Fruit fly (Drosophila melanogaster): ENCODE measurements around the gene LKRSDH.

The LKRSDH gene

DNA sequence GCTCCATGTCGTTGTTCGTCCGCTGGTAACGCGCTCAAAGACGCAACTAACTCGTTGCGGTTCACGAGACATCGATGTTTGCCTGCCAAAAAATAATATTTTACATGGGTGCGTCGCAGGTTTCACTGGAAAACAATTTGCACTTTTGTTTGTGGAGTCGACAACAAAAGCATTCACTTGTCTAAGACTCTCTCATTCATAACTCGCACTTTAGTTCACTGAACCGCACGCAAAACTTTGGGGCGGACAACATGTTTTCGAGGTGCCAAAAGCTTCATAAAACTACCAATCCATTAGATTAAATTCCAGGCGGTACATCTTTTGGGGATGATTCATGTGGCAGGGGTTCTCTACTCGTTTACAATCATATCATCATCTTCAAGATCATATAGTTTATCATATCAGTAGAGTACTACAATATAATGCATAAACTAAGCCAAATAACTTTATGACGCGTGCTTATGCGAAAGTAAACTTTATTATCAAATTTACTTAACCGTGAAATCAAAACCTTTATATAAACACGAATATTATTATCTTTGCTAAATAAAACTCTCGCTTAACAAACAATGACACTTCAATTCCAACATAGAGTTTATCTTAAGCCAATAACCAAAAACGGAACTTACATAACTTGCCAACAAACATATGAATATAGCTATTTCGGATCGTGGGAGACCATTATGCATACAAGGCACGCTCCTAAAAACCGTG is 17.6 kb downstream of the LKRSDH start, which contains the start of gene CG7179:
Gene CG7179, minus strand, starts transcription at position 51 of the 714 bp plus-strand sequence.
- TF ChIP-seq fru (GFP tag; optimal IDR thresholded peaks at IDR 0.05) (no peak), Hnf4 (GFP tag; optimal IDR thresholded peaks at IDR 0.05) (no peak), woc (GFP tag; optimal IDR thresholded peaks at IDR 0.05) (no peak), foxo (GFP tag; optimal IDR thresholded peaks at IDR 0.05) (no peak), Rel (GFP tag; optimal IDR thresholded peaks at IDR 0.05) (no peak), Rel (tag; optimal IDR thresholded peaks at IDR 0.05) (no peak), Mio (GFP tag; optimal IDR thresholded peaks at IDR 0.05) (no peak), br (GFP tag; optimal IDR thresholded peaks at IDR 0.05) (no peak), dsf (GFP tag; optimal IDR thresholded peaks at IDR 0.05; ENCODE audit: borderline replicate concordance) (no peak), Hr83 (GFP tag; optimal IDR thresholded peaks at IDR 0.05; ENCODE audit: poor library complexity, severe bottlenecking) (no peak), jim (GFP tag; optimal IDR thresholded peaks at IDR 0.05) (no peak), lola (GFP tag; optimal IDR thresholded peaks at IDR 0.05) (no peak), psq (GFP tag; optimal IDR thresholded peaks at IDR 0.05) (no peak), OdsH (GFP tag; optimal IDR thresholded peaks at IDR 0.05) (no peak), pan (optimal IDR thresholded peaks at IDR 0.05) (no peak), usp (GFP tag; optimal IDR thresholded peaks at IDR 0.05) (no peak), CG9705 (GFP tag; optimal IDR thresholded peaks at IDR 0.05) (no peak), CG32264 (GFP tag; optimal IDR thresholded peaks at IDR 0.05) (no peak)

DNA sequence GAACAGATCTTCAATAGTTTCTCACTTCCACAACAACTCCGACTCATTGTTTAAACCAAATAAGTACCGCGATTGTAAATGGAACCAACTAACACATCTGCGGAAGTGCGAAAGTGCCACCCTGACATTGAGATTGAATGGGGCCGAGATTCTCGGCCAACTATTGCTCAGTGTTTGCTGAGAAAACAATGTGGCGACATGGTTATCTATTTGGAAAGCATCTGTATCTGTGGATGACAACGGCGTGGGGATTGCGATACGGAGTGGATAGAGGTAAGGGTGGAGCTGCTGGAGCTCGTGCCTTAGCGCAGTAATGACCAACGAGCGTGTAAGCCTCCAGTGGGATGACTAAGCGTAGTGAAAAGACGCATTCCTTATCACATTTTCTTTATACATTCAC is 20.5 kb downstream of the LKRSDH start:
- TF ChIP-seq brk (GFP tag; optimal IDR thresholded peaks at IDR 0.05) (no peak), rgr (GFP tag; optimal IDR thresholded peaks at IDR 0.05) (no peak), psq (GFP tag; optimal IDR thresholded peaks at IDR 0.05) (no peak), Myc (optimal IDR thresholded peaks at IDR 0.05) (no peak), Dfd (GFP tag; optimal IDR thresholded peaks at IDR 0.05) (no peak), CrebA (GFP tag; optimal IDR thresholded peaks at IDR 0.05; ENCODE audit: borderline replicate concordance) (no peak), fru (GFP tag; optimal IDR thresholded peaks at IDR 0.05) (no peak), usp (GFP tag; optimal IDR thresholded peaks at IDR 0.05) (no peak), br (GFP tag; optimal IDR thresholded peaks at IDR 0.05) (no peak), dl (GFP tag; optimal IDR thresholded peaks at IDR 0.05; ENCODE audit: insufficient read depth in 1 of 2, partially characterized antibody in 2 of 2) (no peak), OdsH (GFP tag; optimal IDR thresholded peaks at IDR 0.05) (no peak), Mio (GFP tag; optimal IDR thresholded peaks at IDR 0.05) (no peak), sage (GFP tag; optimal IDR thresholded peaks at IDR 0.05) (no peak), HLH106 (tag; optimal IDR thresholded peaks at IDR 0.05) (no peak), woc (GFP tag; optimal IDR thresholded peaks at IDR 0.05) (no peak), N (GFP tag; optimal IDR thresholded peaks at IDR 0.05) (no peak), sv (GFP tag; optimal IDR thresholded peaks at IDR 0.05) (no peak), Jra (GFP tag; optimal IDR thresholded peaks at IDR 0.05) (no peak), Abd-B (GFP tag; optimal IDR thresholded peaks at IDR 0.05) (no peak)

DNA sequence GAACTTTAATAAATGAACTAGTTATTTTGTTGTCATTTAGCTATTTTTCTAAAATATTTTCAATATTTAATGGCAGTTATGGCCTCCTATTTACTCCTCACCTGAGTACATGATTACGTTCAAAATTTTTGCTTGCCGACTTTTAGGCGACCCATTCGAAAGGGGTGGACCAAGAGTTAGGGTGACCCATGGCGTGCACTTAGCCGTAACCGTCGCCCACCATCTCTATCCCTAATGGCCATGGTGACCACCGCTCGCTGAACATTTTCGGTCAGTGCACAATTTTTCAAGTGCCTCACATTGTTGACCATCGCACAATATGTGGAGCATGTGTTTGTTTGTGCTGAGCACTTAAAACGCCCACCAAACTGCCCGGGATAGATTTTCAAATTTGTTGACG is 23.9 kb downstream of the LKRSDH start:
- TF ChIP-seq jim (GFP tag; optimal IDR thresholded peaks at IDR 0.05), result no peak
- TF ChIP-seq CG9705 (GFP tag; optimal IDR thresholded peaks at IDR 0.05), result no peak
- no peak for TF ChIP-seq CG32264 (GFP tag; optimal IDR thresholded peaks at IDR 0.05)
- no peak for TF ChIP-seq sage (GFP tag; optimal IDR thresholded peaks at IDR 0.05)
- no peak for TF ChIP-seq HLH106 (tag; optimal IDR thresholded peaks at IDR 0.05)
- no peak for TF ChIP-seq Hr78 (GFP tag; optimal IDR thresholded peaks at IDR 0.05)
- TF ChIP-seq fru (GFP tag; optimal IDR thresholded peaks at IDR 0.05), result no peak

DNA sequence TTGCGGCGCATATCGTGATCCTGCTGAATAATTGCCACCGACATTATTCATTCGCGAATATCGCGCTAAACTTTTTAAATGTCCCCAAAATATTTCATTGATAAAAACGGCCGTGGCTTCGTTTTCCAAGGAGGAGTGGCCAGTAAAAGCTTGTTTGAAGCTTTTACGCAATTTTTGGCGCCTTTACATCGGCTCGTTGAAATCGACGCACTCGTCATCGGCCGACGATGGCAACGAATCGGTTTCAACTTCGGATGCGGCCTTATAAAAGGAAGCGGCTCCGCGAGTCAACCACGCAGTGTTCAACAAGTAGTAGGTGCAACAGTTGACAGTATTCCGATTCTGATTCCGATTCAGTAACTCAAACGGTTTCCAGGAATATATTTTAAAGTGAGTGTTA is 28.4 kb downstream of the LKRSDH start, which contains the start of gene CG7191:
Gene CG7191, plus strand, starts transcription at position 301 of the 400 bp plus-strand sequence.
- no peak for TF ChIP-seq lola (GFP tag; optimal IDR thresholded peaks at IDR 0.05)
- TF ChIP-seq foxo (GFP tag; optimal IDR thresholded peaks at IDR 0.05), result no peak
- TF ChIP-seq rgr (GFP tag; optimal IDR thresholded peaks at IDR 0.05), result no peak
- TF ChIP-seq Jra (GFP tag; optimal IDR thresholded peaks at IDR 0.05), result no peak
- no peak for TF ChIP-seq CG9705 (GFP tag; optimal IDR thresholded peaks at IDR 0.05)
- TF ChIP-seq jim (GFP tag; optimal IDR thresholded peaks at IDR 0.05), result no peak
- TF ChIP-seq br (GFP tag; optimal IDR thresholded peaks at IDR 0.05), result no peak
- TF ChIP-seq N (GFP tag; optimal IDR thresholded peaks at IDR 0.05), result no peak
- no peak for TF ChIP-seq CG32264 (GFP tag; optimal IDR thresholded peaks at IDR 0.05)
- TF ChIP-seq usp (GFP tag; optimal IDR thresholded peaks at IDR 0.05), result no peak

DNA sequence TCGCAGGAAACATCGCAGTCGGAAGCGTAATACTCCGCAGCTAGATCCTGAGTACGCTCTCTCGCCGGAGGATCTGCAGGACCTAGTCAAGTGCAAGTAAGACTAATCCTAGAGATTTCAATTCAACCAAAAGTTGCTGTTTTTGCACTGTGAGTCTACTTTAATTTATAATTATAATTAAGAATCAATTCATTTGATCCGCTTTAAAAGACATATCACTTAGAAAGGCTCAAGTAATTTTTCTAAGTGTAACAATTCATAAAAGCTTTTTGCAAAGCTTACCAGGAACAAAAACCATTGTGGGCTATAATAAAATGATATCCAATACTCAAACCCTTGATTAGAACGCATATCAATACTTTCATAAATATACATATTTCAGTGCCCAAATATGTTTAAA is 38.9 kb downstream of the LKRSDH start:
- TF ChIP-seq Hnf4 (GFP tag; optimal IDR thresholded peaks at IDR 0.05) (no peak), dmrt93B (GFP tag; optimal IDR thresholded peaks at IDR 0.05) (no peak), woc (GFP tag; optimal IDR thresholded peaks at IDR 0.05) (no peak), Hr83 (GFP tag; optimal IDR thresholded peaks at IDR 0.05; ENCODE audit: poor library complexity, severe bottlenecking) (no peak), foxo (GFP tag; optimal IDR thresholded peaks at IDR 0.05) (no peak), CrebA (GFP tag; optimal IDR thresholded peaks at IDR 0.05; ENCODE audit: borderline replicate concordance) (no peak), h (GFP tag; optimal IDR thresholded peaks at IDR 0.05) (no peak), fru (GFP tag; optimal IDR thresholded peaks at IDR 0.05) (no peak)
